Worm (Caenorhabditis elegans) whole organism, late embryonic: Measurements from ENCODE around the gene T03F6.3.

Source experiments
- F13H6.1 ChIP-seq: sonication (generic microtip); optimal IDR thresholded peaks from 2 replicates; lab custom pipeline; 2016; ENCODE audit warnings: missing genetic modification characterization, missing compliant biosample characterization
- K09A11.1 ChIP-seq: sonication (generic microtip); optimal IDR thresholded peaks from 2 replicates; lab custom pipeline; 2017; ENCODE audit warnings: antibody characterized with exemption, mild to moderate bottlenecking, missing genetic modification characterization, missing compliant biosample characterization; ENCODE audit not compliant: insufficient read depth
- T23F11.4 ChIP-seq: fragments of 200-800 bp; sonication (Bioruptor generic); optimal IDR thresholded peaks from 2 replicates; lab custom pipeline; 2018; ENCODE audit warnings: mild to moderate bottlenecking, missing genetic modification characterization, missing compliant biosample characterization
- ahr-1 ChIP-seq: sonication (generic microtip); optimal IDR thresholded peaks from 2 replicates; lab custom pipeline; 2016; ENCODE audit warnings: missing genetic modification characterization, missing compliant biosample characterization
- ceh-14 ChIP-seq: sonication (generic microtip); optimal IDR thresholded peaks from 2 replicates; lab custom pipeline; 2016; ENCODE audit warnings: missing genotype, missing genetic modification characterization, missing compliant biosample characterization
- ceh-2 ChIP-seq: sonication (generic microtip); optimal IDR thresholded peaks from 2 replicates; lab custom pipeline; 2016; ENCODE audit warnings: missing genotype, missing genetic modification characterization, missing compliant biosample characterization
- ceh-24 ChIP-seq: sonication (generic microtip); optimal IDR thresholded peaks from 2 replicates; lab custom pipeline; 2016; ENCODE audit warnings: mild to moderate bottlenecking, missing genetic modification characterization, missing compliant biosample characterization
- ceh-31 ChIP-seq: sonication (generic microtip); optimal IDR thresholded peaks from 2 replicates; lab custom pipeline; 2016; ENCODE audit warnings: missing genetic modification characterization, missing compliant biosample characterization
- ceh-45 ChIP-seq: fragments of 200-800 bp; sonication (Bioruptor generic); IDR thresholded peaks from 2 replicates; pipeline ENCODE4 v1.3.6; 2022; ENCODE audit warnings: missing genetic modification reagents, missing genetic modification characterization, missing compliant biosample characterization
- ceh-48 ChIP-seq: sonication (generic microtip); optimal IDR thresholded peaks from 2 replicates; lab custom pipeline; 2016; ENCODE audit warnings: missing genetic modification characterization, inconsistent platforms, missing compliant biosample characterization
- dmd-4 ChIP-seq: sonication (generic microtip); optimal IDR thresholded peaks from 2 replicates; lab custom pipeline; 2016; ENCODE audit warnings: borderline replicate concordance, missing genetic modification characterization, missing compliant biosample characterization
- elt-2 ChIP-seq: sonication (generic microtip); optimal IDR thresholded peaks from 2 replicates; lab custom pipeline; 2016; ENCODE audit warnings: missing genetic modification reagents, missing genetic modification characterization, missing compliant biosample characterization
- ets-4 ChIP-seq: sonication (generic microtip); optimal IDR thresholded peaks from 2 replicates; lab custom pipeline; 2016; ENCODE audit warnings: missing genetic modification characterization, missing compliant biosample characterization
- eyg-1 ChIP-seq: sonication (generic microtip); optimal IDR thresholded peaks from 2 replicates; lab custom pipeline; 2016; ENCODE audit warnings: missing genotype, missing genetic modification characterization, missing compliant biosample characterization
- fax-1 ChIP-seq: sonication (generic microtip); optimal IDR thresholded peaks from 2 replicates; lab custom pipeline; 2016; ENCODE audit warnings: missing genotype, missing genetic modification characterization, missing compliant biosample characterization
- fkh-10 ChIP-seq: fragments of 150-350 bp; optimal IDR thresholded peaks from 2 replicates; lab custom pipeline; 2014; ENCODE audit warnings: missing biosample characterization, missing genetic modification reagents, missing genetic modification characterization
- gmeb-2 ChIP-seq: sonication (generic microtip); optimal IDR thresholded peaks from 2 replicates; lab custom pipeline; 2016; ENCODE audit warnings: missing genetic modification characterization, inconsistent platforms, missing compliant biosample characterization
- nfya-1 ChIP-seq: sonication (generic microtip); optimal IDR thresholded peaks from 2 replicates; lab custom pipeline; 2017; ENCODE audit warnings: missing genetic modification characterization, mild to moderate bottlenecking, missing compliant biosample characterization, antibody characterized with exemption, moderate library complexity
- nhr-11 ChIP-seq: fragments of 150-350 bp; optimal IDR thresholded peaks from 2 replicates; lab custom pipeline; 2014; ENCODE audit warnings: missing biosample characterization, missing genetic modification characterization
- odd-2 ChIP-seq: sonication (generic microtip); optimal IDR thresholded peaks from 2 replicates; lab custom pipeline; 2017; ENCODE audit warnings: antibody characterized with exemption, mild to moderate bottlenecking, missing genetic modification characterization, missing compliant biosample characterization
- pag-3 ChIP-seq: sonication (generic microtip); optimal IDR thresholded peaks from 2 replicates; lab custom pipeline; 2016; ENCODE audit warnings: missing compliant biosample characterization, missing genetic modification characterization, borderline replicate concordance
- pat-9 ChIP-seq: fragments of 200-800 bp; sonication (Bioruptor generic); optimal IDR thresholded peaks from 2 replicates; lab custom pipeline; 2018; ENCODE audit warnings: mild to moderate bottlenecking, missing genetic modification characterization, moderate library complexity, missing compliant biosample characterization
- pax-1 ChIP-seq: fragments of 150-350 bp; optimal IDR thresholded peaks from 2 replicates; lab custom pipeline; 2014; ENCODE audit warnings: missing biosample characterization, missing genetic modification characterization
- pqm-1 ChIP-seq: sonication (generic microtip); optimal IDR thresholded peaks from 2 replicates; lab custom pipeline; 2016; ENCODE audit warnings: missing genetic modification characterization, missing compliant biosample characterization
- syd-9 ChIP-seq: sonication (generic microtip); optimal IDR thresholded peaks from 2 replicates; lab custom pipeline; 2016; ENCODE audit warnings: mild to moderate bottlenecking, missing genetic modification characterization, moderate library complexity, missing compliant biosample characterization
- tbx-2 ChIP-seq: sonication (generic microtip); optimal IDR thresholded peaks from 2 replicates; lab custom pipeline; 2016; ENCODE audit warnings: missing genetic modification characterization, missing compliant biosample characterization
- tbx-7 ChIP-seq: sonication (generic microtip); optimal IDR thresholded peaks from 2 replicates; lab custom pipeline; 2016; ENCODE audit warnings: missing genotype, missing genetic modification characterization, missing compliant biosample characterization
- ttx-3 ChIP-seq: sonication (generic microtip); optimal IDR thresholded peaks from 2 replicates; lab custom pipeline; 2016; ENCODE audit warnings: missing genetic modification reagents, missing genetic modification characterization, missing compliant biosample characterization
- unc-3 ChIP-seq, 2 experiments: fragments of 200-800 bp in 1 of 2; sonication (Bioruptor generic) in 1 of 2; sonication (generic microtip) in 1 of 2; conservative IDR thresholded peaks in 1 of 2; optimal IDR thresholded peaks in 1 of 2; 2 replicates each; pipeline versions ENCODE4 v1.3.6 to Lab custom; 2016 to 2022; ENCODE audit warnings: missing compliant biosample characterization in 2 of 2, missing genetic modification characterization in 2 of 2, missing genetic modification reagents in 1 of 2
- unc-42 ChIP-seq: sonication (generic microtip); optimal IDR thresholded peaks from 2 replicates; lab custom pipeline; 2016; ENCODE audit warnings: missing genotype, missing genetic modification characterization, missing compliant biosample characterization
- unc-55 ChIP-seq: sonication (generic microtip); optimal IDR thresholded peaks from 2 replicates; lab custom pipeline; 2017; ENCODE audit warnings: missing biosample characterization, missing genetic modification reagents, missing genetic modification characterization

T03F6.3 gene

DNA sequence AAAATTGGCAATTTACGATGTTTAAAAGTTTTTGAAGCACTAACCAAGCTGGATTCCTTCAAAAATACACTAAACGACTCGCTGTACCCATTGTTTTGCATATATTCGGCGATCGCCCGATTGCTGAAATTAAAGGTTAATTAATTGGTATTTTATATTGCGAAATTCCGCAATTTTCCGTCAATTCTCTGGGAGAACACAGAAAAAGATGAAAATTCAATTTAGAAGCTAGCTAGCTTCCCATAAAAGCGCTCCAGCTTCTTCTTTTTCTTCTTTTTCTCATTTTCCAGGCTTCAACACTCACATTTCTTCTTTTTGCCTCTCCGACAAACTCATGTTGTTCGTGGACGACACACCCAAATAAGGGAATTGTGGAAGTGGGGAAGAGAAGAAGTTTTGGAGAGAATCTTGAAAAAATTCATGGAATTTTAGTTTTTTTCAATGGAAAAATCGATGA, 12.9 kb upstream of the T03F6.3 start, which contains the start of gene lis-1:
Gene lis-1 (minus strand): TSS at position 407 of the 457 bp plus-strand sequence.
- TF ChIP-seq unc-55 (GFP tag; lab: Kevin White, UChicago): no peak
- TF ChIP-seq ceh-31: peak; percentile 12
- no peak for TF ChIP-seq pat-9
- no peak for TF ChIP-seq tbx-7 (tag; lab: Kevin White, UChicago)
- no peak for TF ChIP-seq ceh-45
- TF ChIP-seq unc-42 (tag; lab: Kevin White, UChicago): peak; percentile 83
- TF ChIP-seq fax-1 (tag; lab: Kevin White, UChicago): no peak
- no peak for TF ChIP-seq ahr-1 (tag; lab: Kevin White, UChicago)

DNA sequence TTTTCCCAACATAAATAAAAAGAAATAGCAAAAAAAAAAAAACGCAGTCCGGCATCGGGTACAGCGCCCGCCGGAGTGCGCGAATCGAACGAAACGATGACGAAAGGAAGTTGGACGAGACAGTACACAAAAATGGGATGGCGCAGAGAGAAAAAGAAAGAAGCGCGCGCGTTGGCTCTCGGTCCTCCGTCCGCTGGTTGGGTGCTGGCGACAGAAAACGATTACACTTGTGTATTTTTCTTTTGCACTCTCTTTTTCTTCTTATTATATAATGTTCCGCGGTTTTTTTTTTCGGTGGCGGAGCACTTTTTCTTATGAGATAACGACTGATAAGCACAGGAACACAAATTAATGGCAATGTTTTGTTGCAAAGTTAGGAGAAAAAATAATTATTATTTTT, 11.9 kb upstream of the T03F6.3 start:
- peak; percentile 25 for TF ChIP-seq elt-2 (tag; lab: Kevin White, UChicago)
- no peak for TF ChIP-seq ceh-2 (tag; lab: Kevin White, UChicago)
- no peak for TF ChIP-seq odd-2 (tag; lab: Kevin White, UChicago)
- no peak for TF ChIP-seq ceh-14 (tag; lab: Kevin White, UChicago)
- TF ChIP-seq unc-42 (tag; lab: Kevin White, UChicago): peak; percentile 9
- TF ChIP-seq ceh-31: peak; percentile 15
- TF ChIP-seq nfya-1: peak; percentile 83
- TF ChIP-seq, all 69 proteins: peak for 4

DNA sequence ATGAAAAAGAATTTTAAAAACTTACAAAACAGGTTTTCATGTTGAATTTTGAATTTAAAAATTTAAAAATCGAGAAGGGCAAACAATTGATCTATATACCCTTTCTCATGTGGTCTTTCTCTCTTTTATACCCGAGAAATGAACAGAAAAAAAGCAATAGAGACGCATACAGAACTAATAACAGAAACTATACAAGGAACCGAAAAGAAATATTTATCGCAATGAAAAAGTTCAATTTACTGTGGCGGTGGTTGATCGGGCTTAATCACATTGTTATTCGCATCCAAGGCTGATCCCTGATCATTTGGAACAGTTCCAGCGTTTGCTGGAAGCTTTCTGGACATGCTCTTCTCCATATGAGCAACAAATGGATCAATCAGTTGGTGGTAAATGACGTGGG, 11.0 kb upstream of the T03F6.3 start, which contains the start of gene T03F6.10:
Gene T03F6.10 (minus strand): TSS at position 101 of the 400 bp plus-strand sequence.
- no peak for TF ChIP-seq dmd-4 (tag; lab: Kevin White, UChicago)
- no peak for TF ChIP-seq fkh-10
- no peak for TF ChIP-seq syd-9
- TF ChIP-seq, all 69 proteins: peak for 0

DNA sequence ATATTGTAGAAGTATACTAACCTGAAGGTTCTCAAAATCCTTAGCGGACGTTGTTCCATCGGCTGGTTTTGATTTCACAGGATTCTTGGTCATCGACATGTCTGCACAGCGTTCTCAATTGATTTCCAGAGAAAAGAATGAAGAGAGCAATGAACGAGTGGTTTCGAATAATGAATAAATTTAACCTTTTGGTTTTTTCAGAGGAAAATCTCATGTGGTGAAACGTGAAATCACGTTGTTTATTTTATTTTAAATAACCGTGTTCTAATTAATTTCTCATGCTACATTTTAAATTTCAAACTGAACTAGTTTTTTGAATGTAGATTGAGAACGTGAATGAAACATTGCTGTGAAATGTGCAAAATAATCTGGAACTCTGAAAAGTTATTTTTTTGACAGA, 9.0 kb upstream of the T03F6.3 start, which contains the start of gene T03F6.6:
Gene T03F6.6 (minus strand): TSS at position 101 of the 400 bp plus-strand sequence.
- no peak for TF ChIP-seq unc-3 (GFP tag; conservative IDR thresholded peaks at IDR 0.05; lab: Robert Waterston, UW)
- TF ChIP-seq unc-3 (tag; optimal IDR thresholded peaks at IDR 0.05; lab: Kevin White, UChicago): no peak
- no peak for TF ChIP-seq gmeb-2 (tag; lab: Kevin White, UChicago)
- no peak for TF ChIP-seq odd-2 (tag; lab: Kevin White, UChicago)
- TF ChIP-seq unc-55 (GFP tag; lab: Kevin White, UChicago): no peak
- TF ChIP-seq pqm-1 (tag; lab: Kevin White, UChicago): no peak
- no peak for TF ChIP-seq pax-1
- TF ChIP-seq ets-4 (tag; lab: Kevin White, UChicago): no peak
- TF ChIP-seq ceh-24 (tag; lab: Kevin White, UChicago): no peak
- no peak for TF ChIP-seq eyg-1
- TF ChIP-seq K09A11.1 (tag; lab: Kevin White, UChicago): no peak
- no peak for TF ChIP-seq pag-3 (tag; lab: Kevin White, UChicago)
- TF ChIP-seq ceh-48 (tag; lab: Kevin White, UChicago): no peak
- no peak for TF ChIP-seq syd-9
- no peak for TF ChIP-seq T23F11.4
- TF ChIP-seq fax-1 (tag; lab: Kevin White, UChicago): no peak
- no peak for TF ChIP-seq fkh-10
- no peak for TF ChIP-seq nhr-11
- no peak for TF ChIP-seq ttx-3 (tag; lab: Kevin White, UChicago)
- TF ChIP-seq, all 69 proteins: peak for 0

DNA sequence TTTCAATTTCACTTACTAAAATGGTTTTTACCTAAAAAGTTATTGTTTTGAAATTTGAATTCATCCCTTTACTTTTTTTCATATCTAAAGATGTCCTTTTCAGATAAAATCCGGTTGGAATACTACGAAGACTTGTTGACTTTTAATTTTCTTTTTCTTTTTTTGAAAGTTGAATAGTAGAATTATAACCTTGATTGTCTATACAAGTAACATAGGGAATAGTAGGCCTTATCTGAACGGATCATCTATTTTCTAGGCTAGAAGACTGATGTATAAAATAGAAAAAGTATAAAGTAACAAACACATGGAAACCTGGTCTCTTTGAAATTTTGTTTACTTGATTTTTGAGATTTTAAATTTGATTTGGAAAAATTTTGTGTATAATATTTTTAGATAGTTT, 8.3 kb upstream of the T03F6.3 start:
- no peak for TF ChIP-seq unc-42 (tag; lab: Kevin White, UChicago)
- TF ChIP-seq fax-1 (tag; lab: Kevin White, UChicago): no peak
- no peak for TF ChIP-seq F13H6.1 (tag; lab: Kevin White, UChicago)
- no peak for TF ChIP-seq tbx-2 (tag; lab: Kevin White, UChicago)
- TF ChIP-seq ceh-31: no peak
